Fruit fly (Drosophila melanogaster): ENCODE results near the gene CG7102.

CG7102 gene

dm6 chr2L:7931218-7931617, 43.9 kb upstream of the CG7102 start (continued):
- TF ChIP-seq Hmr (GFP tag; optimal IDR thresholded peaks at IDR 0.05) (peak; percentile 53), CG7839 (tag; optimal IDR thresholded peaks at IDR 0.05) (peak; percentile 8), CG12391 (tag; optimal IDR thresholded peaks at IDR 0.05) (peak; percentile 18), CG11504 (tag; optimal IDR thresholded peaks at IDR 0.05) (peak; percentile 40), Taf1 (GFP tag; IDR thresholded peaks at IDR 0.05) (0 out of 2 replicates have a peak, but pooled peaks have one; percentile 12), sqz (GFP tag; optimal IDR thresholded peaks at IDR 0.05) (no peak), E2f2 (GFP tag; IDR thresholded peaks at IDR 0.05) (peak; percentile 32; the same call in 1 of the 2 replicates), CG11695 (GFP tag; IDR thresholded peaks at IDR 0.05) (no peak), pnt (GFP tag; optimal IDR thresholded peaks at IDR 0.05) (no peak), Trl (optimal IDR thresholded peaks at IDR 0.05) (no peak), Trl (GFP tag; optimal IDR thresholded peaks at IDR 0.05) (no peak)

- TF ChIP-seq H15 (GFP tag; IDR thresholded peaks at IDR 0.05), result no peak
- TF ChIP-seq nerfin-1 (tag; optimal IDR thresholded peaks at IDR 0.05), result peak; percentile 49
- peak; percentile 31 for TF ChIP-seq Hey (tag; optimal IDR thresholded peaks at IDR 0.05)
- peak in 1 of 2 experiments; percentile 79 for TF ChIP-seq Pdp1 (GFP tag; optimal IDR thresholded peaks at IDR 0.05)
- no peak for TF ChIP-seq CG7786 (GFP tag; optimal IDR thresholded peaks at IDR 0.05)
- no peak for TF ChIP-seq Scr (GFP tag; IDR thresholded peaks at IDR 0.05; ENCODE audit: partially characterized antibody)
- peak; percentile 62 for TF ChIP-seq sd (tag; optimal IDR thresholded peaks at IDR 0.05)
- peak; percentile 74 for TF ChIP-seq abd-A (tag; optimal IDR thresholded peaks at IDR 0.05)
- no peak for TF ChIP-seq CG2120 (GFP tag; optimal IDR thresholded peaks at IDR 0.05)
- TF ChIP-seq mirr (GFP tag; optimal IDR thresholded peaks at IDR 0.05), result peak; percentile 16
- TF ChIP-seq Med (GFP tag), result peak; percentile 16
Measured at dm6 chr2L:7930737-7931136, 43.4 kb upstream of the CG7102 start.

DNA sequence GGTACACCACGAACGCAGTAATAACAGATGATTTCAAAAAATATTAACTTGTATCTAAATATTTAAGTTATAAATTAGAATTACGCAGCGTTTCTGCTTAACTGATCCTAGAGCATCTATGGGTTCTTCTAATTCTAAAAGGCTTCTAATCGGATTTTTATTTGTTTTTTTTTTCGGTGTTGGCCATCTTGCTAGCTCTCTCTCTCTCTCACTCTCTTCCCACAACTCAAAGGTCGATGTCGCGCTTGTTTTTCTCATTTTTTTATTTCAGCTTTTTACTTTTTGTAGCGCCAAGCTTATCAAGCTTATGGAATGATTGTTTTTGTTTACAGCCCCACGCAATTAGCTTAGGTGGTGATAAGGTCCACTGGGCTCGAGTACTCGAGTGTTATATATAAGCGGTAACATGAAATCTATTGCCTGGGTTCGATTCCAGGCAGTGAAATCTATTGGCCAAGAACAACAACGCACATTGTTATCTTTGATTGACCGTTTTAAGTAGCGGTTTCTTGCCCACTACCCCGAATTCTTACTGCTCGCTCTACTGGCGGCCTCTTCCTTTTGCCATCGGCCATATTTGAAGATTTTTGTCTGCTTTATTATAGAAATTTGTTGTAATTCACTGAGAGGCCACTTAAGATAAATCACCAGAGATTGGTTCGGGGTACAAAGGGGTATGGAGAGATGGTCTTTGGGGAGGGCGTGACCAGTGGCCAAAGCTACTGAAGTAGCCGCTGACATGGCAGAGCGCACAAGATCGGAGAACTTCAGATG, 39.2 kb upstream of the CG7102 start:
- TF ChIP-seq CG14710 (tag; optimal IDR thresholded peaks at IDR 0.05) (no peak), Optix (GFP tag; IDR thresholded peaks at IDR 0.05) (no peak), Adf1 (GFP tag; IDR thresholded peaks at IDR 0.05) (no peak), fd64A (GFP tag; optimal IDR thresholded peaks at IDR 0.05) (no peak), Oli (tag; optimal IDR thresholded peaks at IDR 0.05) (no peak), fd96Cb (tag; optimal IDR thresholded peaks at IDR 0.05) (no peak), Dip2 (GFP tag; IDR thresholded peaks at IDR 0.05) (no peak), gsb (GFP tag; IDR thresholded peaks at IDR 0.05) (no peak), CG18476 (GFP tag; optimal IDR thresholded peaks at IDR 0.05) (no peak), CG5245 (GFP tag; optimal IDR thresholded peaks at IDR 0.05) (no peak), z (GFP tag; IDR thresholded peaks at IDR 0.05) (no peak), lola (GFP tag; optimal IDR thresholded peaks at IDR 0.05) (no peak), D19A (tag; optimal IDR thresholded peaks at IDR 0.05) (no peak), HLH3B (GFP tag; IDR thresholded peaks at IDR 0.05) (no peak), CG16863 (GFP tag; optimal IDR thresholded peaks at IDR 0.05) (no peak), CG2116 (GFP tag; optimal IDR thresholded peaks at IDR 0.05) (no peak), Sry-δ (GFP tag; optimal IDR thresholded peaks at IDR 0.05) (no peak), Awh (GFP tag; IDR thresholded peaks at IDR 0.05) (no peak), crc (GFP tag; optimal IDR thresholded peaks at IDR 0.05) (no peak), CG1233 (GFP tag; optimal IDR thresholded peaks at IDR 0.05) (no peak), CG10321 (GFP tag; IDR thresholded peaks at IDR 0.05) (no peak), CG31441 (GFP tag; IDR thresholded peaks at IDR 0.05) (no peak), sima (GFP tag; optimal IDR thresholded peaks at IDR 0.05) (no peak), wor (GFP tag; IDR thresholded peaks at IDR 0.05) (no peak), CG2199 (GFP tag; IDR thresholded peaks at IDR 0.05) (no peak), ac (GFP tag; optimal IDR thresholded peaks at IDR 0.05) (no peak), CG15514 (GFP tag; optimal IDR thresholded peaks at IDR 0.05) (no peak)
